Fruit fly (Drosophila melanogaster): ENCODE results near the gene CG14074.

- TF ChIP-seq psq (optimal IDR thresholded peaks at IDR 0.05) (no peak), CG8478 (optimal IDR thresholded peaks at IDR 0.05) (no peak)
These were observed 15.6 kb downstream of the CG14074 start for dm6 chr3L:18881613-18882012.

Measured in whole organism.